Worm (Caenorhabditis elegans) whole organism, mixed stage, embryonic: ENCODE measurements around the gene mdh-1.

Source experiments
- M03D4.4 ChIP-seq: sonication (generic microtip); optimal IDR thresholded peaks from 2 replicates; lab custom pipeline; 2017; ENCODE audit warnings: mild to moderate bottlenecking, missing genetic modification characterization, missing compliant biosample characterization
- bed-3 ChIP-seq: fragments of 200-800 bp; sonication (Bioruptor generic); optimal IDR thresholded peaks from 3 replicates; lab custom pipeline; 2018; ENCODE audit warnings: mild to moderate bottlenecking, missing genetic modification characterization, moderate library complexity, missing compliant biosample characterization
- ceh-39 ChIP-seq: fragments of 150-350 bp; optimal IDR thresholded peaks from 2 replicates; lab custom pipeline; 2014; ENCODE audit warnings: missing biosample characterization, missing genetic modification characterization
- ceh-83 ChIP-seq: fragments of 200-800 bp; sonication (Bioruptor generic); optimal IDR thresholded peaks from 2 replicates; lab custom pipeline; 2018; ENCODE audit warnings: mild to moderate bottlenecking, missing genetic modification characterization, missing compliant biosample characterization
- ces-1 ChIP-seq: fragments of 150-350 bp; optimal IDR thresholded peaks from 2 replicates; lab custom pipeline; 2014; ENCODE audit warnings: missing biosample characterization, missing genetic modification reagents, missing genetic modification characterization
- cnd-1 ChIP-seq: fragments of 200-800 bp; sonication (Bioruptor generic); optimal IDR thresholded peaks from 2 replicates; lab custom pipeline; 2018; ENCODE audit warnings: mild to moderate bottlenecking, missing genetic modification characterization, missing compliant biosample characterization
- drap-1 ChIP-seq: fragments of 200-800 bp; sonication (Bioruptor generic); optimal IDR thresholded peaks from 3 replicates; lab custom pipeline; 2018; ENCODE audit warnings: mild to moderate bottlenecking, missing genetic modification characterization, missing compliant biosample characterization
- elt-1 ChIP-seq: sonication (generic microtip); optimal IDR thresholded peaks from 2 replicates; lab custom pipeline; 2017; ENCODE audit warnings: missing genetic modification characterization, mild to moderate bottlenecking, missing compliant biosample characterization, antibody characterized with exemption, moderate library complexity, borderline replicate concordance; ENCODE audit not compliant: insufficient read depth
- elt-3 ChIP-seq: fragments of 150-350 bp; optimal IDR thresholded peaks from 2 replicates; lab custom pipeline; 2014; ENCODE audit warnings: missing biosample characterization, missing genetic modification characterization
- flh-1 ChIP-seq: fragments of 200-800 bp; sonication (Bioruptor generic); optimal IDR thresholded peaks from 2 replicates; lab custom pipeline; 2018; ENCODE audit warnings: mild to moderate bottlenecking, missing genetic modification characterization, moderate library complexity, missing compliant biosample characterization
- ham-2 ChIP-seq: fragments of 200-800 bp; sonication (Bioruptor generic); optimal IDR thresholded peaks from 2 replicates; lab custom pipeline; 2018; ENCODE audit warnings: mild to moderate bottlenecking, missing genetic modification characterization, missing compliant biosample characterization
- hlh-1 ChIP-seq: fragments of 150-350 bp; optimal IDR thresholded peaks from 2 replicates; lab custom pipeline; 2014; ENCODE audit warnings: missing biosample characterization, missing genetic modification reagents, missing genetic modification characterization
- lin-13 ChIP-seq: fragments of 150-350 bp; optimal IDR thresholded peaks from 2 replicates; lab custom pipeline; 2014; ENCODE audit warnings: missing biosample characterization, missing genetic modification characterization
- lin-32 ChIP-seq: fragments of 200-800 bp; sonication (Bioruptor generic); optimal IDR thresholded peaks from 2 replicates; lab custom pipeline; 2018; ENCODE audit warnings: mild to moderate bottlenecking, missing genetic modification characterization, missing compliant biosample characterization
- lsy-2 ChIP-seq: fragments of 150-350 bp; optimal IDR thresholded peaks from 2 replicates; lab custom pipeline; 2014; ENCODE audit warnings: missing biosample characterization, missing genetic modification characterization
- mab-5 ChIP-seq: fragments of 150-350 bp; optimal IDR thresholded peaks from 2 replicates; lab custom pipeline; 2014; ENCODE audit warnings: missing biosample characterization, missing genetic modification characterization
- mep-1 ChIP-seq: fragments of 150-350 bp; optimal IDR thresholded peaks from 2 replicates; lab custom pipeline; 2017; ENCODE audit warnings: missing biosample characterization, missing genetic modification reagents, missing genetic modification characterization, inconsistent platforms
- mls-2 ChIP-seq: sonication (generic microtip); optimal IDR thresholded peaks from 2 replicates; lab custom pipeline; 2016; ENCODE audit warnings: mild to moderate bottlenecking, missing genetic modification characterization, moderate library complexity, missing compliant biosample characterization
- nhr-12 ChIP-seq: fragments of 150-350 bp; optimal IDR thresholded peaks from 2 replicates; lab custom pipeline; 2014; ENCODE audit warnings: missing biosample characterization, missing genetic modification characterization
- nhr-237 ChIP-seq: fragments of 150-350 bp; optimal IDR thresholded peaks from 2 replicates; lab custom pipeline; 2014; ENCODE audit warnings: missing biosample characterization, missing genetic modification characterization
- nhr-28 ChIP-seq: fragments of 150-350 bp; optimal IDR thresholded peaks from 2 replicates; lab custom pipeline; 2014; ENCODE audit warnings: missing biosample characterization, missing genetic modification characterization
- pha-4 ChIP-seq: fragments of 150-350 bp; optimal IDR thresholded peaks from 2 replicates; lab custom pipeline; 2018; ENCODE audit warnings: missing biosample characterization, missing genetic modification reagents, missing genetic modification characterization
- sem-2 ChIP-seq: fragments of 200-800 bp; sonication (Bioruptor generic); optimal IDR thresholded peaks from 2 replicates; lab custom pipeline; 2018; ENCODE audit warnings: mild to moderate bottlenecking, missing genetic modification characterization, missing compliant biosample characterization
- snpc-4 ChIP-seq: fragments of 150-350 bp; optimal IDR thresholded peaks from 2 replicates; lab custom pipeline; 2014; ENCODE audit warnings: missing biosample characterization, missing genetic modification characterization
- sptf-1 ChIP-seq: sonication (generic microtip); optimal IDR thresholded peaks from 2 replicates; lab custom pipeline; 2017; ENCODE audit warnings: mild to moderate bottlenecking, missing genetic modification characterization, moderate library complexity, missing compliant biosample characterization
- tbx-8 ChIP-seq: fragments of 200-800 bp; sonication (Bioruptor generic); optimal IDR thresholded peaks from 2 replicates; lab custom pipeline; 2018; ENCODE audit warnings: mild to moderate bottlenecking, missing genetic modification characterization, moderate library complexity, missing compliant biosample characterization
- unc-120 ChIP-seq: sonication (generic microtip); optimal IDR thresholded peaks from 2 replicates; lab custom pipeline; 2017; ENCODE audit warnings: missing genetic modification characterization, missing compliant biosample characterization; ENCODE audit not compliant: poor library complexity, severe bottlenecking
- unc-39 ChIP-seq: fragments of 150-350 bp; optimal IDR thresholded peaks from 2 replicates; lab custom pipeline; 2014; ENCODE audit warnings: missing biosample characterization, missing genetic modification characterization
- unc-62 ChIP-seq: fragments of 150-350 bp; optimal IDR thresholded peaks from 2 replicates; lab custom pipeline; 2014; ENCODE audit warnings: missing biosample characterization, missing genetic modification reagents, missing genetic modification characterization
- zip-8 ChIP-seq: fragments of 150-350 bp; optimal IDR thresholded peaks from 2 replicates; lab custom pipeline; 2014; ENCODE audit warnings: missing biosample characterization, missing genetic modification characterization
- ztf-11 ChIP-seq: fragments of 150-350 bp; optimal IDR thresholded peaks from 2 replicates; lab custom pipeline; 2014; ENCODE audit warnings: missing biosample characterization, missing genetic modification characterization

The mdh-1 gene

ce11 chrV:6510622-6511021, 5.7 kb downstream of the mdh-1 start:
- TF ChIP-seq ztf-11 (tag; lab: Kevin White, UChicago) (no peak), lin-13 (tag; lab: Kevin White, UChicago) (no peak), ham-2 (GFP tag; lab: Kevin White, UChicago) (no peak), flh-1 (GFP tag; lab: Kevin White, UChicago) (no peak), snpc-4 (no peak), nhr-28 (tag; lab: Kevin White, UChicago) (no peak), tbx-8 (no peak), nhr-237 (tag; lab: Kevin White, UChicago) (no peak), mep-1 (tag; lab: Kevin White, UChicago) (no peak), mls-2 (no peak), unc-120 (tag; lab: Kevin White, UChicago) (no peak), zip-8 (no peak), bed-3 (GFP tag; lab: Kevin White, UChicago) (no peak), ces-1 (GFP tag; lab: Kevin White, UChicago) (no peak), M03D4.4 (no peak)

DNA sequence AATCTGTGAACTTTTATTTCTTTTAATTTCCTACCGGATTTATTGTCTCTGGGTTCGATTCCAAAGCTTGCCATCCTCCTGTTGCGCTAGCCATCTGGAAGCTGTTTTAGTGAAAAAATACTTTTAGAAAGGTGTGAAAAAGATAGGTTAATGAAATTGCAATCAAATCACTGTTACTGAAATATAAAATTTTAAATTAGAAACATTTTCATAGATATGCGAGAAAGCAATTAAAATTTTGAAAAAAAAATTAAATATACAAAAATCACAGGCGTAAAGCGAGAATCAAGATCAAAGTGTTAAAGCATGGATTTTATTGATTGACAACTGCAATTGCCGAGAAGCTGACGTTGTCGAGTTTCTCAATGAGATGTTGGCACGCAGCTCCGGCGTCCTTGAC, 6.6 kb downstream of the mdh-1 start, which contains the start of gene ubh-2:
TSS of gene ubh-2 (minus strand) at position 101 of the 400 bp plus-strand sequence.
- TF ChIP-seq mep-1 (tag; lab: Kevin White, UChicago) = no peak
- no peak for TF ChIP-seq cnd-1 (tag; lab: Kevin White, UChicago)
- TF ChIP-seq lin-32 (GFP tag; lab: Kevin White, UChicago) = no peak
- TF ChIP-seq nhr-28 (tag; lab: Kevin White, UChicago) = no peak
- no peak for TF ChIP-seq ces-1 (GFP tag; lab: Kevin White, UChicago)
- TF ChIP-seq drap-1 (GFP tag; lab: Kevin White, UChicago) = no peak
- no peak for TF ChIP-seq bed-3 (GFP tag; lab: Kevin White, UChicago)
- no peak for TF ChIP-seq elt-1 (tag; lab: Kevin White, UChicago)
- TF ChIP-seq lin-13 (tag; lab: Kevin White, UChicago) = no peak
- no peak for TF ChIP-seq ceh-39 (tag; lab: Kevin White, UChicago)
- TF ChIP-seq hlh-1 (tag; lab: Kevin White, UChicago) = no peak
- TF ChIP-seq elt-3 = no peak
- no peak for TF ChIP-seq ceh-83 (GFP tag; lab: Kevin White, UChicago)
- no peak for TF ChIP-seq sem-2 (GFP tag; lab: Kevin White, UChicago)

DNA sequence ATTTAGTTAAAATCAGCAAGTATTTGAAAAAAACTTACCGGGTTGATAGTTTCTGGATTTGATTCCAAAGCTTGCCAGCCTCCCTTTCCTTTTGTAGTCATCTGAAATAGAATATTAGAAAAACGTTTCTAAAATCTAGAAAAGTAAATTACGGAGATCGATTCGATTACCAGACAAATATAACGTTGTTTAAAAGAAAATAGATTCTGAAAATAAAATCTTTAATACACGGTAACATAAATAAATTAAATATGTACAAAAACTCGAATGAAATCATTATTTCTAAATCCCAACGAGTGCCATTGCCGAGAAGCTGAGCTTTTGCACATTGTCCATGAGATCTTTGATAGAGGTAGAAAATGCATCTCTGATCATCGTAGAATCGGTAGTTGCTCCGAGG, 7.6 kb downstream of the mdh-1 start, which contains the start of gene ubh-3:
TSS of gene ubh-3 (minus strand) at position 101 of the 400 bp plus-strand sequence.
- TF ChIP-seq unc-120 (tag; lab: Kevin White, UChicago) (no peak), sptf-1 (no peak), sem-2 (GFP tag; lab: Kevin White, UChicago) (no peak), hlh-1 (tag; lab: Kevin White, UChicago) (no peak), ceh-83 (GFP tag; lab: Kevin White, UChicago) (no peak), M03D4.4 (no peak), lin-32 (GFP tag; lab: Kevin White, UChicago) (no peak), zip-8 (no peak), unc-39 (no peak), unc-62 (no peak)
- TF ChIP-seq, all 35 proteins: peak for 0

ce11 chrV:6506238-6506956, 9.9 kb downstream of the mdh-1 start:
- no peak for TF ChIP-seq mls-2
- TF ChIP-seq hlh-1 (tag; lab: Kevin White, UChicago) = no peak
- TF ChIP-seq nhr-12 = no peak
- no peak for TF ChIP-seq nhr-237 (tag; lab: Kevin White, UChicago)
- no peak for TF ChIP-seq pha-4
- TF ChIP-seq elt-3 = no peak
- no peak for TF ChIP-seq tbx-8
- no peak for TF ChIP-seq drap-1 (GFP tag; lab: Kevin White, UChicago)

- TF ChIP-seq nhr-237 (tag; lab: Kevin White, UChicago) (no peak), lin-32 (GFP tag; lab: Kevin White, UChicago) (no peak), cnd-1 (tag; lab: Kevin White, UChicago) (no peak), lsy-2 (no peak), mab-5 (no peak), elt-1 (tag; lab: Kevin White, UChicago) (no peak), unc-120 (tag; lab: Kevin White, UChicago) (no peak)
- TF ChIP-seq, all 35 proteins: peak for 0
Observed at ce11 chrV:6505339-6505811, 11.0 kb downstream of the mdh-1 start, which contains the start of gene W01A11.7. TSS of gene W01A11.7 (minus strand) at chrV:6505389.
